Fruit fly (Drosophila melanogaster) whole organism, pupa: ENCODE measurements around the gene AGO2.
A peak's percentile ranks its signal among the peaks of the same experiment; 100 is the strongest.

Experiments used
- CG14655 ChIP-seq: fragments of 200-800 bp; sonication (Bioruptor generic); optimal IDR thresholded peaks from 3 replicates; lab custom pipeline; 2017; ENCODE audit warnings: mild to moderate bottlenecking, missing biosample characterization, missing genetic modification reagents, missing genetic modification characterization
- CG8159 ChIP-seq: fragments of 200-800 bp; sonication (Bioruptor generic); optimal IDR thresholded peaks from 3 replicates; lab custom pipeline; 2018; ENCODE audit warnings: missing biosample characterization, mild to moderate bottlenecking, missing genetic modification characterization, moderate library complexity
- CG9948 ChIP-seq: fragments of 200-800 bp; sonication (Bioruptor generic); optimal IDR thresholded peaks from 2 replicates; lab custom pipeline; 2018; ENCODE audit warnings: missing biosample characterization, mild to moderate bottlenecking, missing genetic modification characterization, moderate library complexity
- D1 ChIP-seq: fragments of 200-800 bp; sonication (Bioruptor generic); optimal IDR thresholded peaks from 2 replicates; lab custom pipeline; 2018; ENCODE audit warnings: missing biosample characterization, mild to moderate bottlenecking, missing genetic modification characterization, moderate library complexity
- Snoo ChIP-seq: fragments of 200-800 bp; sonication (Bioruptor generic); optimal IDR thresholded peaks from 3 replicates; lab custom pipeline; 2017; ENCODE audit warnings: missing biosample characterization, mild to moderate bottlenecking, missing genetic modification characterization, inconsistent platforms
- gl ChIP-seq: fragments of 200-800 bp; sonication (Bioruptor generic); optimal IDR thresholded peaks from 2 replicates; lab custom pipeline; 2018; ENCODE audit warnings: missing biosample characterization, mild to moderate bottlenecking, missing genetic modification characterization

DNA sequence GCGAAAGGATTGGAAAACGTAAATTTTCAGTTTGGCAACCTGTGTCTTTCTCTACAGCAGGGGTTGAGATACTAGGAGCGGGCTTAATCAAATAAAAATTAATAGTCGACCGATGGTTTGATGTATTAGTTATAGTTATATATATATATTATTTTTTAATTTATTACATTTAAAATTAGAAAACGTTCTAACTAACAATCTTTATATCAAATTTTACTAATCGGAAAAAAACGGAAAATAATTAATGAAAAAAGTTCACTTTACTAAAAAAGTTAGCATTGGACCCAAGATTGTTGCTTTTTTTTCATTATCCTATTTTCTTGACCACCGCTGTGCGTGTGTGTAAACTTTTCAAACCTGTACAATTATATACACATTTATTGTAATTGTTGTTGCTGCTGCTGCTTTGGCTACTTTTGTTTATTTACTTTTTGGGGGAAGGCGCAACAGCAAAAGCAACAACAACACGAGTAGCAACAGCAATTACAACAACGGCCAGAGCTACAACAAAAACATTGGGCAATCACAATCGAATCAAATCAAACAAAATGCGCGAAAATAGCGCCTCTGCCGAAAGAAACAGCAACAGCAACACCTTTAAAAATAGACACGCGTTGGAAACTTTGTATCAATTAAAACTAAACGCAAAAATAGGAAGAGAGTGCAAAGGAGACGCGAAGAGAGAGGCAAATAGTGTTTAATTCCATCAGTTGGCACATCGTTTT is 38.8 kb downstream of the AGO2 start:
- TF ChIP-seq CG14655 (peak; percentile 57), CG8159 (peak; percentile 23), gl (tag; lab: Kevin White, UChicago) (no peak), D1 (tag; lab: Kevin White, UChicago) (no peak), CG9948 (tag; lab: Kevin White, UChicago) (peak; percentile 42), Snoo (peak; percentile 18)
